Worm (Caenorhabditis elegans) whole organism, L1 larva: ENCODE measurements around the gene F55C10.5.
A peak's percentile ranks its signal among the peaks of the same experiment; 100 is the strongest.

ENCODE experiments used
- C16A3.4 ChIP-seq: fragments of 150-350 bp; optimal IDR thresholded peaks from 2 replicates; lab custom pipeline; 2014; ENCODE audit warnings: missing biosample characterization, missing genetic modification characterization
- Y116A8C.19 ChIP-seq: sonication (generic microtip); optimal IDR thresholded peaks from 2 replicates; lab custom pipeline; 2016; ENCODE audit warnings: missing compliant biosample characterization, missing genetic modification characterization, borderline replicate concordance
- aha-1 ChIP-seq: fragments of 150-350 bp; optimal IDR thresholded peaks from 2 replicates; lab custom pipeline; 2014; ENCODE audit warnings: missing biosample characterization, missing genetic modification characterization
- ama-1 ChIP-seq: fragments of 150-350 bp; optimal IDR thresholded peaks from 2 replicates; lab custom pipeline; 2014
- blmp-1 ChIP-seq: fragments of 150-350 bp; optimal IDR thresholded peaks from 2 replicates; lab custom pipeline; 2014; ENCODE audit warnings: missing biosample characterization, missing genetic modification characterization
- ceh-63 ChIP-seq: fragments of 200-800 bp; sonication (Bioruptor generic); optimal IDR thresholded peaks from 2 replicates; lab custom pipeline; 2018; ENCODE audit warnings: mild to moderate bottlenecking, missing genetic modification characterization, missing compliant biosample characterization
- ceh-8 ChIP-seq: fragments of 200-800 bp; sonication (Bioruptor generic); optimal IDR thresholded peaks from 2 replicates; lab custom pipeline; 2018; ENCODE audit warnings: mild to moderate bottlenecking, missing genetic modification characterization, moderate library complexity, missing compliant biosample characterization
- ceh-82 ChIP-seq, 3 experiments: fragments of 150-350 bp in 1 of 3; sonication (generic microtip) in 2 of 3; optimal IDR thresholded peaks; 2 replicates each; lab custom pipeline; 2014 to 2017; ENCODE audit warnings: missing biosample characterization in 3 of 3, missing genetic modification characterization in 3 of 3
- ceh-88 ChIP-seq: fragments of 200-800 bp; sonication (Bioruptor generic); IDR thresholded peaks from 2 replicates; pipeline ENCODE4 v1.3.6; 2022; ENCODE audit warnings: missing genetic modification characterization, missing compliant biosample characterization
- ces-1 ChIP-seq: fragments of 150-350 bp; optimal IDR thresholded peaks from 2 replicates; lab custom pipeline; 2014; ENCODE audit warnings: missing biosample characterization, missing genetic modification reagents, missing genetic modification characterization
- dpl-1 ChIP-seq, 3 experiments: fragments of 150-350 bp in 2 of 3; sonication (generic microtip) in 1 of 3; optimal IDR thresholded peaks; 2 replicates each; lab custom pipeline; 2014 to 2017; ENCODE audit warnings: missing biosample characterization in 3 of 3, missing genetic modification characterization in 3 of 3, missing genetic modification reagents in 3 of 3
- efl-1 ChIP-seq, 4 experiments: fragments of 150-350 bp; optimal IDR thresholded peaks in 3 of 4; peaks in 1 of 4; 1 replicate in 1 of 4; 2 replicates in 3 of 4; lab custom pipeline; 2014; ENCODE audit warnings: missing biosample characterization in 2 of 4, missing genetic modification characterization in 2 of 4, missing genetic modification reagents in 2 of 4
- egl-13 ChIP-seq: sonication (generic microtip); optimal IDR thresholded peaks from 2 replicates; lab custom pipeline; 2016; ENCODE audit warnings: missing genotype, missing genetic modification reagents, missing genetic modification characterization, missing compliant biosample characterization
- egl-27 ChIP-seq, 2 experiments: fragments of 150-350 bp in 1 of 2; sonication (generic microtip); optimal IDR thresholded peaks; 3 replicates each; lab custom pipeline; 2017 to 2018; ENCODE audit warnings: missing biosample characterization in 2 of 2, missing genetic modification characterization in 2 of 2, missing genetic modification reagents in 2 of 2
- elt-2 ChIP-seq: sonication (generic microtip); optimal IDR thresholded peaks from 2 replicates; lab custom pipeline; 2016; ENCODE audit warnings: missing genetic modification characterization, mild to moderate bottlenecking, inconsistent platforms, missing compliant biosample characterization, missing genetic modification reagents
- ets-5 ChIP-seq: fragments of 200-800 bp; sonication (Bioruptor generic); IDR thresholded peaks from 2 replicates; pipeline ENCODE4 v1.3.6; 2022; ENCODE audit warnings: missing genetic modification characterization, missing compliant biosample characterization
- fkh-10 ChIP-seq: sonication (generic microtip); optimal IDR thresholded peaks from 2 replicates; lab custom pipeline; 2017; ENCODE audit warnings: missing biosample characterization, missing genetic modification reagents, missing genetic modification characterization
- hlh-17 ChIP-seq: fragments of 200-800 bp; sonication (Bioruptor generic); optimal IDR thresholded peaks from 2 replicates; lab custom pipeline; 2018; ENCODE audit warnings: missing genetic modification characterization, mild to moderate bottlenecking, missing compliant biosample characterization, moderate library complexity, borderline replicate concordance
- hpl-2 ChIP-seq: fragments of 150-350 bp; optimal IDR thresholded peaks from 2 replicates; lab custom pipeline; 2014; ENCODE audit warnings: missing biosample characterization, missing genetic modification reagents, missing genetic modification characterization
- irx-1 ChIP-seq: sonication (generic microtip); optimal IDR thresholded peaks from 2 replicates; lab custom pipeline; 2016; ENCODE audit warnings: missing genetic modification characterization, missing compliant biosample characterization
- lin-14 ChIP-seq: fragments of 200-800 bp; sonication (Bioruptor generic); optimal IDR thresholded peaks from 2 replicates; lab custom pipeline; 2018; ENCODE audit warnings: mild to moderate bottlenecking, missing genetic modification characterization, moderate library complexity, missing compliant biosample characterization
- lin-15B ChIP-seq: fragments of 150-350 bp; sonication (generic microtip); optimal IDR thresholded peaks from 3 replicates; lab custom pipeline; 2014; ENCODE audit warnings: missing biosample characterization, missing genetic modification characterization
- lir-3 ChIP-seq: sonication (generic microtip); optimal IDR thresholded peaks from 2 replicates; lab custom pipeline; 2016; ENCODE audit warnings: mild to moderate bottlenecking, missing genetic modification characterization, moderate library complexity, missing compliant biosample characterization; ENCODE audit not compliant: poor library complexity
- lsy-2 ChIP-seq, 2 experiments: fragments of 150-350 bp; optimal IDR thresholded peaks; 2 replicates each; lab custom pipeline; 2014; ENCODE audit warnings: missing biosample characterization in 2 of 2, missing genetic modification characterization in 2 of 2
- mdl-1 ChIP-seq, 2 experiments: fragments of 150-350 bp; optimal IDR thresholded peaks; 2 replicates each; lab custom pipeline; 2014 to 2017; ENCODE audit warnings: missing biosample characterization in 2 of 2, missing genetic modification characterization in 2 of 2, inconsistent platforms in 1 of 2
- mep-1 ChIP-seq: fragments of 150-350 bp; optimal IDR thresholded peaks from 2 replicates; lab custom pipeline; 2014; ENCODE audit warnings: missing biosample characterization, missing genetic modification characterization
- nhr-11 ChIP-seq: fragments of 150-350 bp; optimal IDR thresholded peaks from 2 replicates; lab custom pipeline; 2014; ENCODE audit warnings: missing biosample characterization, missing genetic modification characterization
- nhr-12 ChIP-seq: sonication (generic microtip); optimal IDR thresholded peaks from 2 replicates; lab custom pipeline; 2017; ENCODE audit warnings: missing biosample characterization, missing genetic modification characterization
- nhr-20 ChIP-seq: sonication (generic microtip); optimal IDR thresholded peaks from 2 replicates; lab custom pipeline; 2016; ENCODE audit warnings: mild to moderate bottlenecking, missing genetic modification characterization, missing compliant biosample characterization
- nhr-47 ChIP-seq: sonication (generic microtip); optimal IDR thresholded peaks from 2 replicates; lab custom pipeline; 2016; ENCODE audit warnings: mild to moderate bottlenecking, missing genetic modification characterization, moderate library complexity, missing compliant biosample characterization
- nhr-71 ChIP-seq: sonication (generic microtip); optimal IDR thresholded peaks from 2 replicates; lab custom pipeline; 2016; ENCODE audit warnings: mild to moderate bottlenecking, missing genetic modification characterization, moderate library complexity, missing compliant biosample characterization
- nhr-76 ChIP-seq: sonication (generic microtip); optimal IDR thresholded peaks from 2 replicates; lab custom pipeline; 2017; ENCODE audit warnings: missing biosample characterization, missing genetic modification characterization
- nhr-77 ChIP-seq: fragments of 150-350 bp; optimal IDR thresholded peaks from 2 replicates; lab custom pipeline; 2014; ENCODE audit warnings: missing biosample characterization, missing genetic modification characterization
- nhr-85 ChIP-seq: sonication (generic microtip); peaks from one replicate; lab custom pipeline; 2016; ENCODE audit warnings: missing genetic modification characterization, inconsistent platforms, missing compliant biosample characterization
- pqm-1 ChIP-seq: sonication (generic microtip); optimal IDR thresholded peaks from 3 replicates; lab custom pipeline; 2017; ENCODE audit warnings: missing biosample characterization, missing genetic modification characterization
- snpc-4 ChIP-seq: fragments of 150-350 bp; optimal IDR thresholded peaks from 2 replicates; lab custom pipeline; 2014; ENCODE audit warnings: missing biosample characterization, missing genetic modification characterization
- snu-23 ChIP-seq: sonication (generic microtip); optimal IDR thresholded peaks from 2 replicates; lab custom pipeline; 2016; ENCODE audit warnings: missing genetic modification characterization, missing compliant biosample characterization
- swsn-7 ChIP-seq: sonication (generic microtip); optimal IDR thresholded peaks from 2 replicates; lab custom pipeline; 2016; ENCODE audit warnings: missing genetic modification characterization, missing compliant biosample characterization
- tbx-2 ChIP-seq: sonication (generic microtip); optimal IDR thresholded peaks from 2 replicates; lab custom pipeline; 2016; ENCODE audit warnings: missing genetic modification characterization, missing compliant biosample characterization
- unc-86 ChIP-seq: sonication (generic microtip); optimal IDR thresholded peaks from 2 replicates; lab custom pipeline; 2016; ENCODE audit warnings: missing genetic modification characterization, missing compliant biosample characterization
- xbp-1 ChIP-seq: sonication (generic microtip); optimal IDR thresholded peaks from 2 replicates; lab custom pipeline; 2016; ENCODE audit warnings: missing genetic modification characterization, missing compliant biosample characterization
- zip-4 ChIP-seq: fragments of 200-800 bp; sonication (Bioruptor generic); optimal IDR thresholded peaks from 2 replicates; lab custom pipeline; 2018; ENCODE audit warnings: mild to moderate bottlenecking, missing genetic modification characterization, moderate library complexity, missing compliant biosample characterization

F55C10.5 gene

DNA sequence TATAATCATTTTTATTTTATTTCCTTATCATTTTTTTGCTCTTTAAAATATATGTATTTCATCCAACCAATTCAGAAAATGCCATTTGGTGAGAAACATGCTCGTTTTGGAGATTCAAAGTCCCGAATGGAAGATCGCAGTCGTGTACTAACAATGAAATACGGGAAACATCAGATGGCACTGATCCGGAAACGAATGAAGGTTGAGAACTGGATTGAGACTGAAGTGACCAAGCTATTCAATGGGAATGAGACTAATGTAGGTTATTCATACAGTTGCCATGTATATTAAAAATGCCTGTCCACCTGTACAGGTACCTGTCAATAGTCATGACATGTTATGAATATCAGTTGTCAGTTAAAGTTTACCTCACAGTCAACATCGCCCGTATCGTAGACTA is at the start of gene F55C10.5:
Gene F55C10.5, plus strand, starts transcription at position 74 of the 400 bp plus-strand sequence.
- TF ChIP-seq lsy-2 (tag; optimal IDR thresholded peaks at IDR 0.05; lab: Kevin White, UChicago) (no peak), hlh-17 (GFP tag; lab: Kevin White, UChicago) (no peak), nhr-77 (tag; lab: Kevin White, UChicago) (no peak), zip-4 (GFP tag; lab: Kevin White, UChicago) (no peak), snpc-4 (tag; lab: Kevin White, UChicago) (no peak), aha-1 (tag; lab: Kevin White, UChicago) (no peak), nhr-85 (tag; lab: Kevin White, UChicago) (no peak), nhr-11 (tag; lab: Kevin White, UChicago) (no peak), nhr-20 (tag; lab: Kevin White, UChicago) (no peak), lin-15B (tag; lab: Kevin White, UChicago) (no peak), elt-2 (no peak), ceh-63 (GFP tag; lab: Kevin White, UChicago) (no peak)

DNA sequence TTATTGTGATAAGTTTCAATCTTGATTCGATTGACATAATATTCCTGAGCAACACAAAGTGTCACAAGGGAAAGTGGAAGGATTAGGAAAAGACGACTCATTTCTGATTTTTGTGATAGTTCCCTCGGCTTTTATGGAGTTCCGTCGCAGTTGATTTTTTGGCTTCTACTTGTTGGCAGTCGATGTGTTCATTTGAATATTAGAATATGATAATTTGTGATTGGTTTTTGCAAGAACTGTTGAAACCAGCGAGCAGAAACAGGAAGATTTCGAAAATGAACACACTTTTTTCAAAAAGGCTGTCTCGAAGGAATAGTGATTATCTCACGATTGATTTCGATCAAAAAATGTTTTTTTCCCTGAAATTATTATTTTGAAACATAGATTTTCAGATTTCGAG is 48.7 kb upstream of the F55C10.5 start, which contains the start of gene T02E9.6:
Gene T02E9.6, minus strand, starts transcription at position 101 of the 400 bp plus-strand sequence.
- no peak for TF ChIP-seq efl-1 (optimal IDR thresholded peaks at IDR 0.05; lab: Kevin White, UChicago)
- TF ChIP-seq efl-1 (GFP tag; optimal IDR thresholded peaks at IDR 0.05 in 1 of 2; lab: Kevin White, UChicago) = peak in 1 of 2 experiments; percentile 62
- TF ChIP-seq fkh-10 (GFP tag; lab: Kevin White, UChicago) = no peak

DNA sequence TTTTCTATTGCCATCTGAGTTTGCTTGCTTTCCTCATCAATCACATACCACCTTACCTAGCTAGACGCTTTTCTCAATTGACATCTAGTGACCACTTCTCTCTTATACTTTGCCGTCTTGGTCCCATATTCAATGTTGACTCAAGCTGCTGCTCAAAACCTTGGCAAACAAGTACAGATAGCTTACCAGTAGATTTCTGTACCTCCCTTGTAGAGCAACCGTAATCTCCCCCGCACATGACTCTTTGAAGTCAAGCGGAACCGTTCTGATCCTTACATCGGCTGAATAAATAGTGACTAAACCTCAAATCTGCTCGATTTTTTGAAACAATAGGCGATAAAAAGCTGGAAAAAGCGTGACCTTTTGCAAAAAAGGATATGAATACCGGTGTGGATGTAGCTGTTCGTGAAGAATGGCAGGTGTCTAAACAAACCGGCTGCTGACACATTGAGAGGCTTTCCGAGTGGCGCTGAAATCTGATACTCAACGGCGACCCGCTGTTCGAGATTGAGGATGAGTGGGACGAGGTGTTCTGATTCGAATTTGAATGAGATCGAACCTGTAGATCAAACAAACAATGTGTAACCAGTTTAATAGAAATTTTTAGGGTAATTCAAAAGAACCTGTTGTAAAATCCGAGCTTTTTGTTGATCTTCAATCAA is 47.0 kb upstream of the F55C10.5 start:
- TF ChIP-seq mep-1 (tag; lab: Kevin White, UChicago) = no peak
- TF ChIP-seq lin-14 (GFP tag; lab: Kevin White, UChicago) = no peak
- no peak for TF ChIP-seq ama-1
- no peak for TF ChIP-seq hpl-2
- no peak for TF ChIP-seq nhr-71 (tag; lab: Kevin White, UChicago)
- no peak for TF ChIP-seq nhr-12
- no peak for TF ChIP-seq nhr-77 (tag; lab: Kevin White, UChicago)
- no peak for TF ChIP-seq snu-23 (GFP tag; lab: Kevin White, UChicago)
- no peak for TF ChIP-seq lir-3

DNA sequence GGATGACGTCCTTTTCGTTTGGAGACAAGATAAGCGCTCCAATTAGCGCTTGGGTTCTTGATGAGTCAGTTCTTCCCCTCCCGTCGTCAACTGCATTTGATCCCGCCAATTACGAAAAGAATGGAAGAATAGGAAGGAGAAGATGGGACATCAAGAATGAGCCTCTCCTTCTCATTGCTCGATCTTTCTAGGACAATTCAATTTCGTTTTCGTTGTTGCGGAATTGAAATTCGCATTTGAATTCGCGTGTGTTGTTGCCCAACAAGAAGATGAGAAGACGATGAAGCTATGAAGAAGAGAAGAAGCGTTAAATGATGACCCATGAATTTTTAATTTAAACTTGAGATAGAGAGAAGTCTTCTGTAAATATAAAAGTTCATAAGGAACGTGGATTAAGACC is 46.0 kb upstream of the F55C10.5 start:
- TF ChIP-seq swsn-7 (tag; lab: Kevin White, UChicago) (no peak), ceh-82 (tag; optimal IDR thresholded peaks at IDR 0.05; lab: Kevin White, UChicago) (peak in 1 of 3 experiments; percentile 21), fkh-10 (GFP tag; lab: Kevin White, UChicago) (peak; percentile 58), lin-14 (GFP tag; lab: Kevin White, UChicago) (peak; percentile 25), nhr-71 (tag; lab: Kevin White, UChicago) (no peak), lsy-2 (tag; optimal IDR thresholded peaks at IDR 0.05; lab: Kevin White, UChicago) (no peak)

DNA sequence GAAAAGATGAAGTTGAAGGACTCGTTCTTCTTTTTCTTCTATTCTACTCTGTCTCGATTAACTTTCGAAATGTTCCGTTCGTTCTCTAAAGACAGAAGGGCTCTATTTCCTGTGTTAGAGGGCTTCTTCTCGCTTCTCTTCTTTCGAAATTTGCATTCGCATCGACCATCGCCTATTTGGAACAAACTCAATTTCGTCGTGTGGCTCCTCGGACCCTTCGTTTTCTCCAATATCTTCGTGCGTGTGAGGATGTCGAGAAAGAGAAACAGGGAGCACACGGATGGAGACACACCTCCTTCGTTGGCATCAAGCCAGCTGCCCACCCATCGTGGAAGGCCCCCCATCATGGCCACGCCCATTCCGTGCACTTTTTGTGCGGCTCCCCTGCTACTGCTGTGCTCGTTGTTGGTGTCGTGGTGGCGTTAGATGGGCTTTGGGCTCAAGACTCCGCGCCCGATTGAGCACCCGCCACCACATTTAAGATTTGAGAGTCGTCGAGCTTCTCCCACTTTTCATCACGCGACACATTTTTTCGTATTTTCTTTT is 41.7 kb upstream of the F55C10.5 start:
- TF ChIP-seq unc-86 (tag; lab: Kevin White, UChicago) = no peak
- TF ChIP-seq C16A3.4 = no peak
- no peak for TF ChIP-seq elt-2
- peak; percentile 90 for TF ChIP-seq fkh-10 (GFP tag; lab: Kevin White, UChicago)
- TF ChIP-seq nhr-47 (tag; lab: Kevin White, UChicago) = no peak
- TF ChIP-seq egl-13 (tag; lab: Kevin White, UChicago) = no peak
- no peak for TF ChIP-seq egl-27 (tag; optimal IDR thresholded peaks at IDR 0.05; lab: Kevin White, UChicago)
- TF ChIP-seq pqm-1 (tag; lab: Kevin White, UChicago) = no peak
- TF ChIP-seq ceh-8 (GFP tag; lab: Kevin White, UChicago) = no peak
- TF ChIP-seq ets-5 (GFP tag; lab: Robert Waterston, UW) = no peak
- peak; percentile 5 for TF ChIP-seq tbx-2
- TF ChIP-seq blmp-1 (tag; lab: Kevin White, UChicago) = no peak
- no peak for TF ChIP-seq dpl-1 (GFP tag; optimal IDR thresholded peaks at IDR 0.05; lab: Kevin White, UChicago)
- TF ChIP-seq ceh-82 (tag; optimal IDR thresholded peaks at IDR 0.05; lab: Kevin White, UChicago) = peak; percentile 29 to 48 (median 34)
- no peak for TF ChIP-seq ceh-88 (GFP tag; lab: Robert Waterston, UW)
- no peak for TF ChIP-seq irx-1
- TF ChIP-seq nhr-12 = no peak
- no peak for TF ChIP-seq mdl-1 (tag; optimal IDR thresholded peaks at IDR 0.05; lab: Kevin White, UChicago)
- TF ChIP-seq xbp-1 (tag; lab: Kevin White, UChicago) = no peak
- no peak for TF ChIP-seq Y116A8C.19 (tag; lab: Kevin White, UChicago)
- TF ChIP-seq ces-1 (GFP tag; lab: Kevin White, UChicago) = peak; percentile 63
- no peak for TF ChIP-seq aha-1 (tag; lab: Kevin White, UChicago)
- peak; percentile 77 for TF ChIP-seq lin-14 (GFP tag; lab: Kevin White, UChicago)
- no peak for TF ChIP-seq nhr-76 (tag; lab: Kevin White, UChicago)
